Worm (Caenorhabditis elegans) whole organism, young adult: ENCODE measurements around the gene srh-5.

ENCODE experiments used
- D2030.7 ChIP-seq: fragments of 200-800 bp; sonication (Bioruptor generic); IDR thresholded peaks from 2 replicates; pipeline ENCODE4 v1.3.6; 2022; ENCODE audit warnings: missing genetic modification reagents, missing genetic modification characterization, missing compliant biosample characterization
- F52B5.7 ChIP-seq: sonication (generic microtip); optimal IDR thresholded peaks from 2 replicates; lab custom pipeline; 2016; ENCODE audit warnings: mild to moderate bottlenecking, missing genetic modification characterization, missing compliant biosample characterization
- T07F8.4 ChIP-seq: sonication (generic microtip); optimal IDR thresholded peaks from 2 replicates; lab custom pipeline; 2016; ENCODE audit warnings: mild to moderate bottlenecking, missing genetic modification characterization, moderate library complexity, missing compliant biosample characterization
- Y53G8AR.9 ChIP-seq: fragments of 200-800 bp; sonication (Bioruptor generic); conservative IDR thresholded peaks from 2 replicates; pipeline ENCODE4 v1.3.6; 2022; ENCODE audit warnings: missing genetic modification reagents, missing genetic modification characterization, missing compliant biosample characterization
- attf-6 ChIP-seq: fragments of 200-800 bp; sonication (Bioruptor generic); IDR thresholded peaks from 2 replicates; pipeline ENCODE4 v1.3.6; 2022; ENCODE audit warnings: missing genetic modification reagents, missing genetic modification characterization, missing compliant biosample characterization
- bed-2 ChIP-seq: fragments of 200-800 bp; sonication (Bioruptor generic); IDR thresholded peaks from 2 replicates; pipeline ENCODE4 v1.3.6; 2022; ENCODE audit warnings: missing genetic modification reagents, missing genetic modification characterization, missing compliant biosample characterization
- ceh-40 ChIP-seq: fragments of 200-800 bp; sonication (Bioruptor generic); IDR thresholded peaks from 2 replicates; pipeline ENCODE4 v1.3.6; 2022; ENCODE audit warnings: missing genetic modification characterization, missing compliant biosample characterization
- ceh-91 ChIP-seq: fragments of 200-800 bp; sonication (Bioruptor generic); IDR thresholded peaks from 2 replicates; pipeline ENCODE4 v1.3.6; 2022; ENCODE audit warnings: missing genetic modification reagents, missing genetic modification characterization, missing compliant biosample characterization
- die-1 ChIP-seq: sonication (generic microtip); optimal IDR thresholded peaks from 2 replicates; lab custom pipeline; 2016; ENCODE audit warnings: missing genotype, mild to moderate bottlenecking, missing genetic modification characterization, missing compliant biosample characterization
- dpl-1 ChIP-seq: fragments of 150-350 bp; optimal IDR thresholded peaks from 2 replicates; lab custom pipeline; 2014; ENCODE audit warnings: missing biosample characterization, missing genetic modification reagents, missing genetic modification characterization
- gei-17 ChIP-seq: fragments of 200-800 bp; sonication (Bioruptor generic); optimal IDR thresholded peaks from 2 replicates; lab custom pipeline; 2018; ENCODE audit warnings: mild to moderate bottlenecking, missing genetic modification characterization, missing compliant biosample characterization
- hlh-26 ChIP-seq: fragments of 200-800 bp; sonication (Bioruptor generic); conservative IDR thresholded peaks from 2 replicates; pipeline ENCODE4 v1.3.6; 2022; ENCODE audit warnings: missing genetic modification reagents, missing genetic modification characterization, missing compliant biosample characterization
- hsf-1 ChIP-seq: fragments of 200-800 bp; sonication (Bioruptor generic); IDR thresholded peaks from 2 replicates; pipeline ENCODE4 v1.3.6; 2022; ENCODE audit warnings: missing genetic modification reagents, missing genetic modification characterization, missing compliant biosample characterization
- lin-26 ChIP-seq: fragments of 200-800 bp; sonication (Bioruptor generic); IDR thresholded peaks from 2 replicates; pipeline ENCODE4 v1.3.6; 2022; ENCODE audit warnings: missing genetic modification reagents, missing genetic modification characterization, missing compliant biosample characterization
- lin-40 ChIP-seq: sonication (generic microtip); optimal IDR thresholded peaks from 2 replicates; lab custom pipeline; 2016; ENCODE audit warnings: missing genetic modification characterization, mild to moderate bottlenecking, missing compliant biosample characterization, missing genotype, missing genetic modification reagents
- lin-54 ChIP-seq: fragments of 200-800 bp; sonication (Bioruptor generic); optimal IDR thresholded peaks from 2 replicates; lab custom pipeline; 2018; ENCODE audit warnings: mild to moderate bottlenecking, missing genetic modification characterization, missing compliant biosample characterization
- lsl-1 ChIP-seq: fragments of 200-800 bp; sonication (Bioruptor generic); optimal IDR thresholded peaks from 2 replicates; lab custom pipeline; 2018; ENCODE audit warnings: mild to moderate bottlenecking, missing genetic modification characterization, moderate library complexity, missing compliant biosample characterization
- madf-6 ChIP-seq: fragments of 200-800 bp; sonication (Bioruptor generic); IDR thresholded peaks from 2 replicates; pipeline ENCODE4 v1.3.6; 2022; ENCODE audit warnings: missing genetic modification reagents, missing genetic modification characterization, missing compliant biosample characterization
- mel-28 ChIP-seq: sonication (generic microtip); optimal IDR thresholded peaks from 2 replicates; lab custom pipeline; 2016; ENCODE audit warnings: borderline replicate concordance, mild to moderate bottlenecking, missing genetic modification characterization, missing compliant biosample characterization
- nfya-1 ChIP-seq: sonication (generic microtip); optimal IDR thresholded peaks from 2 replicates; lab custom pipeline; 2017; ENCODE audit warnings: antibody characterized with exemption, missing compliant biosample characterization, missing genetic modification characterization, borderline replicate concordance; ENCODE audit not compliant: insufficient read depth
- nfyb-1 ChIP-seq: fragments of 200-800 bp; sonication (Bioruptor generic); IDR thresholded peaks from 2 replicates; pipeline ENCODE4 v1.3.6; 2022; ENCODE audit warnings: missing genetic modification reagents, missing genetic modification characterization, missing compliant biosample characterization
- nhr-120 ChIP-seq: fragments of 200-800 bp; sonication (Bioruptor generic); IDR thresholded peaks from 2 replicates; pipeline ENCODE4 v1.3.6; 2022; ENCODE audit warnings: missing genetic modification characterization, missing compliant biosample characterization
- nhr-80 ChIP-seq: sonication (generic microtip); optimal IDR thresholded peaks from 2 replicates; lab custom pipeline; 2016; ENCODE audit warnings: missing genetic modification characterization, missing compliant biosample characterization
- nhr-90 ChIP-seq: sonication (generic microtip); optimal IDR thresholded peaks from 2 replicates; lab custom pipeline; 2016; ENCODE audit warnings: missing genotype, mild to moderate bottlenecking, missing genetic modification characterization, missing compliant biosample characterization
- rcor-1 ChIP-seq: fragments of 200-800 bp; sonication (Bioruptor generic); IDR thresholded peaks from 2 replicates; pipeline ENCODE4 v1.3.6; 2022; ENCODE audit warnings: missing genetic modification reagents, missing genetic modification characterization, missing compliant biosample characterization
- sdz-38 ChIP-seq: sonication (generic microtip); optimal IDR thresholded peaks from 2 replicates; lab custom pipeline; 2016; ENCODE audit warnings: missing genotype, missing genetic modification characterization, missing compliant biosample characterization
- snpc-1.1 ChIP-seq: sonication (generic microtip); optimal IDR thresholded peaks from 2 replicates; lab custom pipeline; 2017; ENCODE audit warnings: missing genetic modification characterization, mild to moderate bottlenecking, missing compliant biosample characterization, antibody characterized with exemption, moderate library complexity, missing genotype, missing genetic modification reagents; ENCODE audit not compliant: insufficient read depth
- snpc-1.3 ChIP-seq: sonication (generic microtip); optimal IDR thresholded peaks from 2 replicates; lab custom pipeline; 2017; ENCODE audit warnings: missing genetic modification characterization, mild to moderate bottlenecking, missing compliant biosample characterization, antibody characterized with exemption, moderate library complexity, missing genotype, missing genetic modification reagents; ENCODE audit not compliant: insufficient read depth
- somi-1 ChIP-seq: fragments of 200-800 bp; sonication (Bioruptor generic); optimal IDR thresholded peaks from 2 replicates; lab custom pipeline; 2018; ENCODE audit warnings: mild to moderate bottlenecking, missing genetic modification characterization, missing compliant biosample characterization
- tbp1 ChIP-seq: fragments of 200-800 bp; sonication (Bioruptor generic); optimal IDR thresholded peaks from 2 replicates; lab custom pipeline; 2018; ENCODE audit warnings: mild to moderate bottlenecking, missing genetic modification characterization, missing compliant biosample characterization
- tlf-1 ChIP-seq: fragments of 200-800 bp; sonication (Bioruptor generic); optimal IDR thresholded peaks from 2 replicates; lab custom pipeline; 2018; ENCODE audit warnings: mild to moderate bottlenecking, missing genetic modification characterization, missing compliant biosample characterization
- unc-130 ChIP-seq: sonication (generic microtip); optimal IDR thresholded peaks from 2 replicates; lab custom pipeline; 2016; ENCODE audit warnings: missing genetic modification reagents, missing genetic modification characterization, missing compliant biosample characterization
- unc-62 ChIP-seq: fragments of 150-350 bp; optimal IDR thresholded peaks from 2 replicates; lab custom pipeline; 2014; ENCODE audit warnings: missing biosample characterization, missing genetic modification reagents, missing genetic modification characterization
- ztf-25 ChIP-seq: fragments of 200-800 bp; sonication (Bioruptor generic); IDR thresholded peaks from 2 replicates; pipeline ENCODE4 v1.3.6; 2022; ENCODE audit warnings: missing genetic modification reagents, missing genetic modification characterization, missing compliant biosample characterization

Gene srh-5

ce11 chrV:1666904-1667303 lies 18.5 kb upstream of the srh-5 start, which contains the start of gene K04F1.8 (continued):
- TF ChIP-seq dpl-1 (GFP tag; lab: Kevin White, UChicago) (no peak), snpc-1.3 (tag; lab: Kevin White, UChicago) (no peak), mel-28 (tag; lab: Kevin White, UChicago) (no peak)

ce11 chrV:1668216-1668615 lies 17.2 kb upstream of the srh-5 start, which contains the start of gene irld-42:
Gene irld-42, plus strand, starts transcription at chrV:1668516.
- TF ChIP-seq snpc-1.1 (tag; lab: Kevin White, UChicago), result no peak
- TF ChIP-seq unc-130 (GFP tag; lab: Kevin White, UChicago), result no peak

DNA sequence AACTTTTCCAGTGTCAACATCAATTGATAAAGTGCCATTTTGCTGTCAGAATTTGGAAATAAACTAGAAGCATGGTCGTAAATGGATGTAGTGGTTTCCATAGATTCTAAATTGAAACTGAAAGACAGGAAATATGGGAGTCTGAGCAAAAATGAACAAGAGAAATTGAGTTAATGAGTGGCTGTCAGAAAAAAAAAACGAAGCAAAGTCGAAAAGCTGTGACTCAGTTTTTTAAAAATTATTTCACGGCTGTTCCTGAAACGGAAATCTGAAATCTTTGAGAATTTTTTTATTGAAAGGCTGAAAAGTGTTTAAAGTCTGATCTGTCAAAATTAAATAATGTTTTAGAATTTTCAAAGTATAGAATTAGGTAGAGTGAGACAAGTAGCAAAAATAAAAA lies 7.2 kb upstream of the srh-5 start, which contains the start of gene srw-98:
TSS of gene srw-98 (minus strand) at position 101 of the 400 bp plus-strand sequence.
- no peak for TF ChIP-seq lin-26 (GFP tag; lab: Robert Waterston, UW)
- no peak for TF ChIP-seq nhr-80 (tag; lab: Kevin White, UChicago)
- no peak for TF ChIP-seq nfyb-1
- no peak for TF ChIP-seq ceh-91
- TF ChIP-seq gei-17 (GFP tag; lab: Kevin White, UChicago), result no peak
- TF ChIP-seq lin-54 (GFP tag; lab: Kevin White, UChicago), result no peak
- no peak for TF ChIP-seq die-1 (tag; lab: Kevin White, UChicago)
- TF ChIP-seq sdz-38 (tag; lab: Kevin White, UChicago), result no peak
- TF ChIP-seq tbp1 (GFP tag; lab: Kevin White, UChicago), result no peak
- TF ChIP-seq attf-6 (GFP tag; lab: Robert Waterston, UW), result no peak
- no peak for TF ChIP-seq rcor-1 (GFP tag; lab: Robert Waterston, UW)
- no peak for TF ChIP-seq D2030.7 (GFP tag; lab: Robert Waterston, UW)

DNA sequence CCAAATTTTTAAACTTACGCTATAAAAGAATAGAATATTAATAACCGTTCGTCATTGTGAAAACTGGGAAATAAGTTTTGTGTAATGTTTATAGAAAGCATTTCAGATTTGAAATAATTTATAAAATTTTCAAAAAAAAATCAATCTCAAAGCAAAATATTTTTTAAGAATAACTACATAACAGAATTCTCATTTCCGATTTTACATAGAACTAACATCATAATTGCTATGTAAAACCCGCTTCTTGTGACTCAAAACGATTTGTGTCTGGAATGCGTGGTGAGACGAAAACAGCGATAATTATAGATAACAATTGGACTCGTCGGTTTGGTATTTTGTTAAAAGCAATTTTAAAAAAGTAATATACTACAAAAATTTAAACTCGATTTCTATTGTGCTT lies 4.7 kb upstream of the srh-5 start, which contains the start of gene srw-91:
TSS of gene srw-91 (minus strand) at position 101 of the 400 bp plus-strand sequence.
- TF ChIP-seq nhr-90 (tag; lab: Kevin White, UChicago) (no peak), Y53G8AR.9 (GFP tag; lab: Robert Waterston, UW) (no peak), ceh-40 (GFP tag; lab: Robert Waterston, UW) (no peak), hlh-26 (GFP tag; lab: Robert Waterston, UW) (no peak), nhr-120 (GFP tag; lab: Robert Waterston, UW) (no peak), tlf-1 (no peak), T07F8.4 (no peak), F52B5.7 (tag; lab: Kevin White, UChicago) (no peak), unc-62 (GFP tag; lab: Kevin White, UChicago) (no peak), snpc-1.1 (tag; lab: Kevin White, UChicago) (no peak), ceh-91 (no peak), lin-26 (GFP tag; lab: Robert Waterston, UW) (no peak), madf-6 (GFP tag; lab: Robert Waterston, UW) (no peak), lin-54 (GFP tag; lab: Kevin White, UChicago) (no peak), nfyb-1 (no peak), nfya-1 (tag; lab: Kevin White, UChicago) (no peak)
- TF ChIP-seq, all 124 proteins: peak for 0

ce11 chrV:1682279-1682678 lies 3.1 kb upstream of the srh-5 start, which contains the start of gene srh-3:
Gene srh-3, plus strand, starts transcription at chrV:1682579.
- TF ChIP-seq ztf-25 (GFP tag; lab: Robert Waterston, UW) (no peak), lin-40 (no peak), lin-54 (GFP tag; lab: Kevin White, UChicago) (no peak), somi-1 (GFP tag; lab: Kevin White, UChicago) (no peak), Y53G8AR.9 (GFP tag; lab: Robert Waterston, UW) (no peak), ceh-40 (GFP tag; lab: Robert Waterston, UW) (no peak), hsf-1 (GFP tag; lab: Robert Waterston, UW) (no peak), lsl-1 (GFP tag; lab: Kevin White, UChicago) (no peak), bed-2 (GFP tag; lab: Robert Waterston, UW) (no peak), unc-130 (GFP tag; lab: Kevin White, UChicago) (no peak)
- TF ChIP-seq, all 124 proteins: peak for 0
